Worm (Caenorhabditis elegans) whole organism, early embryonic: ENCODE measurements around the gene C26E6.12.

ENCODE experiments used
- B0310.2 ChIP-seq: sonication (generic microtip); optimal IDR thresholded peaks from 2 replicates; lab custom pipeline; 2016; ENCODE audit warnings: mild to moderate bottlenecking, missing genetic modification characterization, missing compliant biosample characterization
- F13C5.2 ChIP-seq: sonication (generic microtip); optimal IDR thresholded peaks from 2 replicates; lab custom pipeline; 2017; ENCODE audit warnings: mild to moderate bottlenecking, missing genetic modification characterization, inconsistent platforms, missing compliant biosample characterization
- aly-1 ChIP-seq: sonication (generic microtip); optimal IDR thresholded peaks from 2 replicates; lab custom pipeline; 2016; ENCODE audit warnings: missing genetic modification characterization, missing compliant biosample characterization
- ama-1 ChIP-seq: fragments of 150-350 bp; optimal IDR thresholded peaks from 2 replicates; lab custom pipeline; 2014
- ceh-13 ChIP-seq: fragments of 200-800 bp; sonication (Bioruptor generic); optimal IDR thresholded peaks from 2 replicates; lab custom pipeline; 2018; ENCODE audit warnings: mild to moderate bottlenecking, missing genetic modification characterization, missing compliant biosample characterization
- ceh-36 ChIP-seq: sonication (generic microtip); optimal IDR thresholded peaks from 2 replicates; lab custom pipeline; 2016; ENCODE audit warnings: missing genetic modification characterization, inconsistent platforms, missing compliant biosample characterization
- ets-7 ChIP-seq: sonication (generic microtip); optimal IDR thresholded peaks from 2 replicates; lab custom pipeline; 2016; ENCODE audit warnings: missing genotype, missing genetic modification characterization, missing compliant biosample characterization
- flt-1 ChIP-seq: fragments of 200-800 bp; sonication (Bioruptor generic); IDR thresholded peaks from 2 replicates; pipeline ENCODE4 v1.3.6; 2022; ENCODE audit warnings: missing genetic modification characterization, missing compliant biosample characterization
- hmbx-1 ChIP-seq: sonication (generic microtip); optimal IDR thresholded peaks from 2 replicates; lab custom pipeline; 2016; ENCODE audit warnings: mild to moderate bottlenecking, missing genetic modification characterization, missing compliant biosample characterization
- hmg-4 ChIP-seq: fragments of 200-800 bp; sonication (Bioruptor generic); optimal IDR thresholded peaks from 2 replicates; lab custom pipeline; 2018; ENCODE audit warnings: mild to moderate bottlenecking, missing genetic modification characterization, missing compliant biosample characterization
- hnd-1 ChIP-seq: sonication (generic microtip); optimal IDR thresholded peaks from 2 replicates; lab custom pipeline; 2016; ENCODE audit warnings: missing genetic modification characterization, missing compliant biosample characterization
- pes-1 ChIP-seq: fragments of 200-800 bp; sonication (Bioruptor generic); IDR thresholded peaks from 2 replicates; pipeline ENCODE4 v1.3.6; 2022; ENCODE audit warnings: missing genetic modification reagents, missing genetic modification characterization, missing compliant biosample characterization
- scrt-1 ChIP-seq: fragments of 200-800 bp; sonication (Bioruptor generic); IDR thresholded peaks from 2 replicates; pipeline ENCODE4 v1.3.6; 2022; ENCODE audit warnings: missing genetic modification characterization, missing compliant biosample characterization
- sea-1 ChIP-seq: fragments of 200-800 bp; sonication (Bioruptor generic); conservative IDR thresholded peaks from 2 replicates; pipeline ENCODE4 v1.3.6; 2022; ENCODE audit warnings: missing genetic modification characterization, missing compliant biosample characterization
- tbx-11 ChIP-seq: fragments of 200-800 bp; sonication (Bioruptor generic); IDR thresholded peaks from 2 replicates; pipeline ENCODE4 v1.3.6; 2022; ENCODE audit warnings: missing genetic modification characterization, missing compliant biosample characterization
- tbx-37 ChIP-seq: fragments of 200-800 bp; sonication (Bioruptor generic); conservative IDR thresholded peaks from 2 replicates; pipeline ENCODE4 v1.3.6; 2022; ENCODE audit warnings: missing genetic modification reagents, missing genetic modification characterization, missing compliant biosample characterization
- tra-4 ChIP-seq: sonication (generic microtip); optimal IDR thresholded peaks from 2 replicates; lab custom pipeline; 2017; ENCODE audit warnings: missing genetic modification characterization, missing compliant biosample characterization

Gene C26E6.12

DNA sequence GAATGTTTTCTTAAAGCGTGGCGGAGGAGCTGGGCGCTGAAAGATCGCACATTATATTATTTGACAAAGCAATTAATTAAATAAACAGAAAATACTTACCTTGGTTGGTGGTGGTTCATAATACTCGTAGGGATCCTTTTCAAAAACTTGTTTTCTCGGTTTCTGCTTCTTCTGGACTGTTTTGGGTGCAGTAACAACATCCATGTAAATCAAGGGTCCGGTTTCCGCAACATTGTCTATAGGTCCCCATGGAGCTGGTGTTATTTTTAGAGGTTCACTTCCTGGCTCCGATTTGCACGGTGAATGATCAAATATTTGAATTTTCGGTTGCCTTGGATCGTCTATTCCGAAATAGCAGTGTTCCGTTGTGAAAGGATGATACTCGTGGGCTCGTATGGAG is 7.9 kb downstream of the C26E6.12 start:
- TF ChIP-seq hnd-1: no peak
- no peak for TF ChIP-seq ets-7 (tag; lab: Kevin White, UChicago)
- TF ChIP-seq hmbx-1: no peak
- no peak for TF ChIP-seq ama-1 (lab: Kevin White, UChicago)
- TF ChIP-seq aly-1 (tag; lab: Kevin White, UChicago): no peak
- TF ChIP-seq pes-1 (GFP tag; lab: Robert Waterston, UW): no peak
- no peak for TF ChIP-seq B0310.2 (tag; lab: Kevin White, UChicago)
- no peak for TF ChIP-seq ceh-36 (tag; lab: Kevin White, UChicago)
- no peak for TF ChIP-seq flt-1
- TF ChIP-seq tra-4 (tag; lab: Kevin White, UChicago): no peak
- no peak for TF ChIP-seq tbx-11 (GFP tag; lab: Robert Waterston, UW)
- no peak for TF ChIP-seq F13C5.2 (tag; lab: Kevin White, UChicago)
- TF ChIP-seq tbx-37 (GFP tag; lab: Robert Waterston, UW): no peak
- TF ChIP-seq ceh-13 (GFP tag; lab: Kevin White, UChicago): no peak
- TF ChIP-seq hmg-4 (GFP tag; lab: Kevin White, UChicago): no peak
- no peak for TF ChIP-seq scrt-1
- no peak for TF ChIP-seq sea-1 (GFP tag; lab: Robert Waterston, UW)

DNA sequence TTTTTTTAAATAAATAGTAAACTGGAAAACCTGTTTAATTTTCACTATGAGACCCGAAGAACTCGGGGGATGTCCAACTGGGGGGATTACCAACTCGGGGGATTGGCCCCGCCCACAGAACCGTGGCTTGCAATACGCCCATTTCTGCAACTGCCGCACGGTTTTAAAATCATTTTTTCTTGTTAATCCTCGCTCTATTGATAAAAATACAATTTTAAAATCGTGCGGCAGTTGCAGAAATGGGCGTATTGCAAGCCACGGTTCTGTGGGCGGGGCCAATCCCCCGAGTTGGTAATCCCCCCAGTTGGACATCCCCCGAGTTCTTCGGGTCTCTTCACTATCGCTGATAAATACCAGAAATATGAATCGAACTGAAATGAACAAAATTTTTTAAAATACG is 10.0 kb downstream of the C26E6.12 start, which contains the start of gene mmab-1:
mmab-1 (minus strand) TSS at position 95 of the 400 bp plus-strand sequence.
- TF ChIP-seq pes-1 (GFP tag; lab: Robert Waterston, UW): peak; percentile 55; the same call in 1 of the 2 replicates

DNA sequence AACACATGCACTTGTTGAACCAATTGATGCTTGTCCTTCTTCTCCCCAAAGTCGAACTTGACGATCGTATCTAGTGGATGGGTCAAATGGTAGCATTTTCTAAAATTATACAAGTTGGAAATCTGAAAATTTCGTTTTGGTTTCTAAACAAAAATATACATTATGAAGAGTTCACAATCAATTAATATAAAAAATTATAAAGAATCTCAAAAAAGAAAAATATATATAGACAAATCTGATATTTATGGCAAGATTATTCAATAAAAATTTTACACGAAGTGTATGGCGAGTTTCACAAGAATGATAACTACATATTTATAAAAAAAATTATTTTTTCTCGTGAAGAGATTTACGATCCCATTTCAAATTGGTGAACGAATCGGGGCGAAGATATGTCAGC is 11.8 kb downstream of the C26E6.12 start, which contains the start of gene ula-1:
ula-1 (minus strand) TSS at position 101 of the 400 bp plus-strand sequence.
- TF ChIP-seq tbx-11 (GFP tag; lab: Robert Waterston, UW): no peak
- TF ChIP-seq ets-7 (tag; lab: Kevin White, UChicago): no peak
- no peak for TF ChIP-seq ceh-13 (GFP tag; lab: Kevin White, UChicago)
- TF ChIP-seq hmg-4 (GFP tag; lab: Kevin White, UChicago): no peak
- no peak for TF ChIP-seq F13C5.2 (tag; lab: Kevin White, UChicago)
- TF ChIP-seq hnd-1: no peak
- no peak for TF ChIP-seq pes-1 (GFP tag; lab: Robert Waterston, UW)
- TF ChIP-seq B0310.2 (tag; lab: Kevin White, UChicago): no peak
- no peak for TF ChIP-seq tra-4 (tag; lab: Kevin White, UChicago)
- no peak for TF ChIP-seq ama-1 (lab: Kevin White, UChicago)
- TF ChIP-seq flt-1: no peak
- TF ChIP-seq scrt-1: no peak
- TF ChIP-seq ceh-36 (tag; lab: Kevin White, UChicago): no peak
- TF ChIP-seq tbx-37 (GFP tag; lab: Robert Waterston, UW): no peak
- no peak for TF ChIP-seq hmbx-1
- no peak for TF ChIP-seq aly-1 (tag; lab: Kevin White, UChicago)
- TF ChIP-seq sea-1 (GFP tag; lab: Robert Waterston, UW): no peak

DNA sequence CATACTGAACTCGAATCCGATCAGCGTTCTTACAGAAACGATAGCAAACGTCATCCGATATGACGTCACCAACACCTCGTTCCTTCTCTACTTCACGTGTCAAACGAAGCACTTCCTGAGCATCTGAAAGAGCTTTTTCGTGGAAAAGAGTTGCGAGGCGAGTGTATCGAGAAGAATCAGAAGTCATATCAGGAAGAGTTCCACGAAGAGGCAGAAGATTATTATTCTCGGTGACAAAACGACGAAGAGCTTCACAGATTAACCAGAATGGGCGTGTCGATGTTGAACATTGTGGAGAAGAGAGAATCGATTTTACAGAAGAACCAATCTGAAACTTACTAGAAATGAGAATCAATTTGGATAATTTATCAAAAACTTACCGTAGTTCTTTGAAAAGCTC is 13.1 kb downstream of the C26E6.12 start:
- TF ChIP-seq hnd-1: no peak
- no peak for TF ChIP-seq ets-7 (tag; lab: Kevin White, UChicago)
- TF ChIP-seq tbx-37 (GFP tag; lab: Robert Waterston, UW): no peak
- TF ChIP-seq scrt-1: no peak
- TF ChIP-seq hmg-4 (GFP tag; lab: Kevin White, UChicago): no peak
- TF ChIP-seq ama-1 (lab: Kevin White, UChicago): no peak
- TF ChIP-seq tbx-11 (GFP tag; lab: Robert Waterston, UW): no peak
- TF ChIP-seq tra-4 (tag; lab: Kevin White, UChicago): no peak

DNA sequence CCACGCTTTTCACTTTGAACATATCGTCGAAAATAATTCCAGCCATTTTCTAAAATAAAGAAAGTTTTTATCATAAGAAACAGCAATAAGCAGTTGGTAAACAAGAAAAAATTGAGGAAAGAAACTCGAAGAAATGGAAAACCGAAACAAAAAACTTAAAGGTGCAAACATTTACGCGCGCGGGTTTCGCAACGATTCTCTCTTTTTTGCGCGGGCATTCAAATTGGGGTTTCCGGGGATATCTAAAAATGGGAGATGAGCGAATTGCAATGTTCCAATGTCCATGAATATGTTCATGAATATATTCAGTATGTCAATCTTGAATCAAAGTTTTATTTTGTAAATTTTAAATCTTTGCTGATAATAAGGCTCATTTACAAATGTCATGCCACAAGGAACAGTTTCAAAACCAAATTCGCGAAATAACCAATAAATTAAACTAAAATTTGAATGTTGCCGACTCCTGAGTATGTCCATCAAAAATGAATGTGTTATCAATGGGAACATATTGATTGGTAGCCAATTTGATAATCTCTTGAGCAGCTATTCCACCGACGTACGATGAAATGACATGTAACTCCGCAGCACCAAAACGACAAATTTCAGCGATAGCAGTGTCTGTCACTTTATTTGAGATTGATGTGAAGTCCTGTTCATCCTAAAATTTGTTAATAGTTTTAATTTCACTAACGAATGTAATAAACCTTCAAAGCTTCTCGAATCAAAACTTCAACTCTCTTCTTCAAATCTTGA is 13.9 kb downstream of the C26E6.12 start, which contains the start of gene rpb-8:
rpb-8 (minus strand) TSS at position 49 of the 753 bp plus-strand sequence.
- TF ChIP-seq tbx-37 (GFP tag; lab: Robert Waterston, UW) (no peak), aly-1 (tag; lab: Kevin White, UChicago) (no peak), B0310.2 (tag; lab: Kevin White, UChicago) (no peak), F13C5.2 (tag; lab: Kevin White, UChicago) (no peak), tra-4 (tag; lab: Kevin White, UChicago) (no peak), ceh-13 (GFP tag; lab: Kevin White, UChicago) (no peak), ceh-36 (tag; lab: Kevin White, UChicago) (no peak), flt-1 (no peak), sea-1 (GFP tag; lab: Robert Waterston, UW) (no peak), ama-1 (lab: Kevin White, UChicago) (no peak)

DNA sequence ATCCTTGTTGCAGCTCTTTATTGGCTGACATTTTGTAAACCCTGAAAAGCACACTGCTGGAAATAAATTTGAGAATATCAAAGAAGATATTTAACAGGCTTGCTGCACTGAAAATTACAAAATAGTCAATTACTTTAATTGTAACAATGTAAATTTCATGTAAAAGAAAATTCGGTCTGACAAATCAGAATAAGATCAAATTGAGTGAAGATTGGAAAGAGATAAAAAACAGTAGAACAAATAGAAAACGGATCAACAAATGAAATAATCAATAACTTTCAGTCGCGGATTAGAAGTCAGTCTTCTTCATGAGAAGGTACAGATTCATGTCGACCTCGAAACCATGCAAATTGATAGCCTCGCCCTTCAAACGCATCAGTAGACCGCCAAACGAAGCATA is 15.0 kb downstream of the C26E6.12 start, which contains the start of gene rars-1:
rars-1 (minus strand) TSS at position 101 of the 400 bp plus-strand sequence.
- TF ChIP-seq aly-1 (tag; lab: Kevin White, UChicago) (no peak), scrt-1 (no peak), tbx-37 (GFP tag; lab: Robert Waterston, UW) (no peak), ceh-13 (GFP tag; lab: Kevin White, UChicago) (no peak), hnd-1 (no peak), ama-1 (lab: Kevin White, UChicago) (no peak), tbx-11 (GFP tag; lab: Robert Waterston, UW) (no peak), ceh-36 (tag; lab: Kevin White, UChicago) (no peak)

DNA sequence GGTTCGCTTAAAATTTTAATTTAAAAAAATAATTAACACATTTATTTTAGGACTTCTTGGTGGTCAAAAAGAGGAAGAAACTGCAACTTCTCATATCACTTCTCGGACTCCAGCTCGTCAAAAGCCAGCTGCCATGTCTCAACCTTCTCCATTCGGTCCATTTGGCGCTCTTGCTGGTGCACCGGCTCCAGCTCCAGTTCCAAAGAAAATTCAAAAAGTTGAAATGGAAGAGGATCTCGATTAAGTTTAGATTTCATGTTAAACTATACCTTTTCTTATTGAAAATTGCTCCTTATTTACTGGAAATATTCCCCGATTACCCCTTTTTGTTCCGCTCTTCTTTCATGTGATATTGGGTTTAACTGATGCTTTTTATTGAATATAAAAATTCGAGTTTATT is 18.3 kb downstream of the C26E6.12 start:
- TF ChIP-seq hnd-1: no peak
- no peak for TF ChIP-seq hmg-4 (GFP tag; lab: Kevin White, UChicago)
- no peak for TF ChIP-seq aly-1 (tag; lab: Kevin White, UChicago)
- no peak for TF ChIP-seq ets-7 (tag; lab: Kevin White, UChicago)
- TF ChIP-seq tbx-11 (GFP tag; lab: Robert Waterston, UW): no peak
- TF ChIP-seq B0310.2 (tag; lab: Kevin White, UChicago): no peak
- no peak for TF ChIP-seq flt-1
- TF ChIP-seq F13C5.2 (tag; lab: Kevin White, UChicago): no peak
